Fruit fly (Drosophila melanogaster) S2 (cell line): ENCODE data around the gene CG12016.

Source experiments
- CG8478 ChIP-seq: fragments of >200 bp; optimal IDR thresholded peaks from 2 replicates; lab custom pipeline; 2018
- CTCF ChIP-seq, 2 experiments: fragments of >200 bp; optimal IDR thresholded peaks; 2 replicates each; lab custom pipeline; 2018

- TF ChIP-seq CTCF (optimal IDR thresholded peaks at IDR 0.05; lab: Kevin White, UChicago) (no peak), CG8478 (lab: Kevin White, UChicago) (no peak)
Observed at dm6 chr3L:3325597-3325924, 6.2 kb downstream of the CG12016 start.
